Fruit fly (Drosophila melanogaster): ENCODE results near the gene beta'COP.

Gene beta'COP

dm6 chr2L:13411566-13411965, 32.9 kb downstream of the beta'COP start, which contains the start of gene Vm34Ca:
TSS of gene Vm34Ca (minus strand) at chr2L:13411631.
- TF ChIP-seq pan (optimal IDR thresholded peaks at IDR 0.05): no peak

- no peak for TF ChIP-seq usp (GFP tag; optimal IDR thresholded peaks at IDR 0.05)
- no peak for TF ChIP-seq pan (optimal IDR thresholded peaks at IDR 0.05)
- no peak for TF ChIP-seq CG8478 (optimal IDR thresholded peaks at IDR 0.05)
- TF ChIP-seq psq (optimal IDR thresholded peaks at IDR 0.05): no peak
- no peak for TF ChIP-seq Dll (optimal IDR thresholded peaks at IDR 0.05)
- TF ChIP-seq EcR (GFP tag; optimal IDR thresholded peaks at IDR 0.05): no peak
These were observed 33.5 kb downstream of the beta'COP start, which contains the start of gene Flad2 for dm6 chr2L:13412219-13412618. TSS of gene Flad2 (plus strand) at chr2L:13412519.

- no peak for TF ChIP-seq psq (optimal IDR thresholded peaks at IDR 0.05)
- TF ChIP-seq pan (optimal IDR thresholded peaks at IDR 0.05): no peak
- TF ChIP-seq CG8478 (optimal IDR thresholded peaks at IDR 0.05): no peak
- TF ChIP-seq Dll (optimal IDR thresholded peaks at IDR 0.05): no peak
- TF ChIP-seq EcR (GFP tag; optimal IDR thresholded peaks at IDR 0.05): no peak
- no peak for TF ChIP-seq usp (GFP tag; optimal IDR thresholded peaks at IDR 0.05)
These were observed 36.1 kb downstream of the beta'COP start, which contains the start of the genes CG16956, CG42784 and CG43850 for dm6 chr2L:13414525-13415481. TSS of gene CG16956 (minus strand) at chr2L:13414575. TSS of gene CG42784 (plus strand) at chr2L:13415431. TSS of gene CG43850 (plus strand) at chr2L:13415431.

dm6 chr2L:13430919-13431502, 52.3 kb downstream of the beta'COP start:
- TF ChIP-seq CG8478 (optimal IDR thresholded peaks at IDR 0.05) (no peak), usp (GFP tag; optimal IDR thresholded peaks at IDR 0.05) (no peak), pan (optimal IDR thresholded peaks at IDR 0.05) (no peak), Dll (optimal IDR thresholded peaks at IDR 0.05) (no peak), psq (optimal IDR thresholded peaks at IDR 0.05) (no peak), EcR (GFP tag; optimal IDR thresholded peaks at IDR 0.05) (no peak)
